Fruit fly (Drosophila melanogaster): ENCODE measurements around the gene lectin-37Da.
A peak's percentile ranks its signal among the peaks of the same experiment; 100 is the strongest.

lectin-37Da gene

dm6 chr2L:19418017-19418416, at the start of gene lectin-37Da:
Gene lectin-37Da (plus strand): TSS chr2L:19418317.
- TF ChIP-seq CTCF (optimal IDR thresholded peaks at IDR 0.05), result no peak

DNA sequence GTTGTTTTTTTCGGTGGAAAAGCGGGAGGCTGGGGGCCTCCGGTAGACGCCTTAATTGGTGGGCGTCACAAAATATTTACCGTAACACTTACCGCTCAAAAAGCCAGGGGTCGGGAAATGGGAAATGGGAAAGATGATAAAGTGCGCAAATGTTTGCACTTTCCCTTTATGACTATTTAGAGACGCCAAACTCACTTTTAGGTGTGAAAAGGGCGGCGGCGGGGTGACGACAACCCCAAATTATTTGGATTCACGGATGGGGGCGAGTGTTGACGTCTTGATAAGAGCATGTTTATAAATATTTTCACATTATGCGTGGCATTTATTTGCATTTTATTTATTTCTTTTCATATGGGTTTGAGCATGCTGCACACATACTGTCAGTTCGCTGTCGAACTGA, 48.1 kb upstream of the lectin-37Da start, which contains the start of gene CG17349:
TSS of gene CG17349 (plus strand) at position 400 of the 400 bp plus-strand sequence.
- no peak for TF ChIP-seq CG8478 (optimal IDR thresholded peaks at IDR 0.05)
- no peak for TF ChIP-seq CTCF (optimal IDR thresholded peaks at IDR 0.05)

DNA sequence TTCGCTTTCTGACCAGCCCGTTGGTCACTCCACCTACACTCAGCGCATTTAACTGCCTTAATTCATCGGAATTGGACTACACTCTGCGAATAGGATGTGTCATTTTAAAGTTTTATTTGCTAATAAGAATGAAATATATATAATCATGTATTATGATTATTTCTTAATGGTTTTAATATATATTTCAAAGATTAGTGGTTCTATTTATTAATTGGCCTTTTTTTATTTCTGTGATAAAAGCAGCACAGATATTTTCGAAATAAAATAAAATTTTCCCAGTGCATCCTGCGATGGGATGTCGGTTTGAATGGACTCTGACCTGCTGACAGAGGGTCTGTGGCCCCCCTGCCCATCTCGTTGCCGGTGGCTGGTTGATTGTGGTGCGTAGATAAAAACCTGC, 44.3 kb upstream of the lectin-37Da start:
- TF ChIP-seq CTCF (optimal IDR thresholded peaks at IDR 0.05), result no peak
- TF ChIP-seq CG8478 (optimal IDR thresholded peaks at IDR 0.05), result no peak

DNA sequence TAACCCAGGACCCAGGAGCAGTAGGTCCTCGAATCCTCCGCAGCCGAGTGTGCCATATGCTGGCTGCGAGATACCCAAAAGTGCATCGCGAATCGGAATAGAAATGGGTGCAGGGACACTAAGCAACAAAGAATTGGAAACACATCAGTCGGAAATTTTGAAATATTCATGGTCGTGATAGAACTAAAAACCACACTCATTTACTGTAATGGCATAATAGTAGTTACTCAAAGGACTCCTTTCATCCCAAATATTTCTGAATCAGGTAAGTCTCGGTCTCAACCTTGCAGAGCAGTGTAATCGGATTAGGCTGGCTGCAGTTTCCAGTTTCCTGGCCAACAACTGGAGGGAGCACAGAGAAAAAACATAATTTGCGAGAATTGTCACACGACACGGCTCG, 42.0 kb upstream of the lectin-37Da start:
- TF ChIP-seq CG8478 (optimal IDR thresholded peaks at IDR 0.05) (no peak), CTCF (optimal IDR thresholded peaks at IDR 0.05) (no peak)

DNA sequence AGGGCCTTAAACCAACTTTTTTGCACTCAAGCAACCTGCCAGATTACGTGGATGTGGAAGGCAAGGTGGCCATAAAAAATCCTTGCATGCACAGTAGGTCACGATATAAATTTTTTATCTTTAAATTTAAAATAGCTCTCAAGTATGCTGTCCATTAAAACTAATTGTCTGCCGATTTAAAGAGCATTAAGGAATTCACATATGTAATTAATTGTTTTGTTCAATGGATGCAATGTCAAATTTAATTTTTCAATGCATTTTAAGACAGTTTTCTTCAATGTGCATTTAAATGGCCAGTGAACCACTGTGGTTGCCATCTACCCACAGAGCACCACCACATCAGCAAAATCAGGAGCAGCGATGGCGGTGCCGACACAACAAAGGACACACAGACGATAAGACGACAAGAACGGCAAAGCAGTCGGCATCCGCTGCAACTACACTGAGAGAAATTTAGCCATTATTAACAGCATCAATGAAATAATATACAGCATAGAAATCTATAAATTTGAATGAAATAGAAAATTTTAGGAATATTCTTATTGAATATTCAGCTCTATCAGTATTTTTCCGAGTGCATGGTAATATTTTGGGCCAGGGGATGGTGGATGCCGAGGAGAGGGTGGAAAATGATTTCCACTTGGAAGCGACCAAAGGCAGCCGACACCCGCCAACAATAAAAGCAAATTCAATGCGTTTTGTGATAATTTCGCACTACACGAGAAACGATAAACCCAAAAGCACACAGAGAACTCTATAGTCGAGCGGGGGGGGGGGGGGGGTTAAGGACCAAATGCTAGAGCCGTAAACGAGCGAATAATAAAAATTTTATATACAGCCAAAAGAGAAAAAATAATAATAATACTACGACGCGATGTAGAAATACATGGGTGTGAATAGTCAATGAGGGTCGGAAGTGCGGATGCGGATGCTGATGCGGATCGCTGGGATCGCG, 40.7 kb upstream of the lectin-37Da start:
- TF ChIP-seq CTCF (optimal IDR thresholded peaks at IDR 0.05), result no peak

DNA sequence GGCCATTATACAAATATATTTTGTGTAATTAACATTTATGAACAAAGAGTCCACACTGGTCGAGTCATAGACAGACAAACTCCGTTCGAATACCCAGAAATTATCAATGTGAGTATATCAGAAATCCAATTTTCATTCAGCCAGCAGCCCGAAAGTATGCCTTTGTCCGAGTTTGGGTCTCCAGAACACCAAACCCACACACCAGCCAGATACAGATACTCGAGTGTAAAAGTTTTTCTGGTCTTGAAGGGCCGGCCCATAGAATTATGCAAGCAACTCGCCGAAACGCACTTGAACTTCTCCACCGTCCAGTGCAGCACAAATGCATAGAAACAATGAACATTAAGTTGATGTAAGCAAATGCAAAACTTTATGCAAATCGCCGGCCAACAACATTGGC, 39.5 kb upstream of the lectin-37Da start:
- TF ChIP-seq CG8478 (optimal IDR thresholded peaks at IDR 0.05) (no peak), CTCF (optimal IDR thresholded peaks at IDR 0.05) (peak; percentile 6 to 45)

- no peak for TF ChIP-seq CTCF (optimal IDR thresholded peaks at IDR 0.05)
- TF ChIP-seq CG8478 (optimal IDR thresholded peaks at IDR 0.05), result no peak
These were observed 37.5 kb upstream of the lectin-37Da start, which contains the start of gene CG17350 for dm6 chr2L:19380630-19381029. Gene CG17350 (plus strand): TSS chr2L:19380930.

DNA sequence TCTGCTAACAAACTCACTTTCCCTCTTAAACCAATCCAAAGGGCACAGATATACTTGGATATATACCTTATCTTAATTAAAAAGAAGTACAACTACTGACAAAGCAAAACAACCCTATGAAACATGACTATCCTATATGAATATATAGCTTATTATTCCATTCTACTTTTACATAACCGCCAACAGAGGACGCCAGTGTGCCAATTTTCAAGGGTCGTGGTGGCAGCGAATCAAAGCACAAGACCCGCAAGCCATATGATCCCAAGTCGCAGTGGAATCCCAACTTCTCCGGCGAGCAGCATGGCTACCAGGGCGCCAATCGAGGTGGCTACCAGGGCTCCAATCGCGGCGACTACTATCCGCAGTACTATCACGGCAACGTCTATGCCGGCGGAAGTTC, 35.8 kb upstream of the lectin-37Da start:
- TF ChIP-seq CG8478 (optimal IDR thresholded peaks at IDR 0.05) (no peak), CTCF (optimal IDR thresholded peaks at IDR 0.05) (peak; percentile 59 to 67)

DNA sequence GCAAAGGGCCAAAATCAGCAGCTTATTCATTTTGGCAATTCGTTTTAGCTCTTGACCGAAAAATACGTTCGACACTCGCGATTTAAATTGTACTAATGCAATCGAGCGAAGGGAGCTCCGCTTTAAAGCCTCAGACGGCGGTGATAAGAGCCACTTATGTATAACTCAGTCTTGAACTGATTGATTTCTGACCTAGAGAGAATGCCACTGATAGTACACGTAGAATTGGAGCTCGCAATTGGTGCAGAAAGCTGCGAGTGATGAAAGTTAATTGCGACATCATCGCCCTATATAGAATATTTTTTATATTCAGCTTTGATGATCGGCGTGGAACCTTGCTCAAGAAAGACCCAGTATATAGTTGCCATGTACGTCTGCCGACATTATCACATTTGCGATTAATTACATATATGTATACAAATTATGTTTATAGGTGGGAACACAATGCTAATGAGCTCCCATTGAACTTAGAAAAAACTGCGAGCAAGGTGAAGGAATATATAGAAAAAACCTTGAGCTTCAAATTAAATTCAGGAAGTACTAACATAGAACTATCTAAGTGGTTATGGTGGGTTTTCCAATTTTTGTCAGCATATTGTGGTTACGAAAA, 31.9 kb upstream of the lectin-37Da start, which contains the start of gene fon:
TSS of gene fon (minus strand) at position 100 of the 610 bp plus-strand sequence.
- TF ChIP-seq CTCF (optimal IDR thresholded peaks at IDR 0.05) (no peak), CG8478 (optimal IDR thresholded peaks at IDR 0.05) (no peak)

DNA sequence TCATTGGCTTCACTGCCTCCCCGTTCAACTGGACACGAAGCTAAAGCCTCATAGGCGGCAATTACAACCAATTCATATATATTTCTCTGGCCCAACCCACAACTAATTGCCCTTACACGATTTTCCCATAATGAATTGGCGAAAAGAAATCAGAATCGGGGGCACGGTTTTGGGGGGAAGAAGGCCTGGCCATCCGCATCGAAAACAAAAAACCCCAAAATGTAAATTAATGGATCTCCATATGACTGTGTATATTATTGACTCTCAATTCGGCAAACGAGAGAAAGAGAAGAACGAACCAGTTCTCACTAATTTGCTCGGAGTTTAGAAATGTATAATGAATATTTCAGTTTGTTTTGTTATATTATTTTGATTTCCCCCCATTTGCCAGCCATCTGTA, 29.2 kb upstream of the lectin-37Da start:
- TF ChIP-seq CG8478 (optimal IDR thresholded peaks at IDR 0.05), result no peak
- TF ChIP-seq CTCF (optimal IDR thresholded peaks at IDR 0.05), result no peak

dm6 chr2L:19389749-19390148, 28.4 kb upstream of the lectin-37Da start, which contains the start of gene CG17549:
Gene CG17549 (minus strand): TSS chr2L:19390075.
- TF ChIP-seq CTCF (optimal IDR thresholded peaks at IDR 0.05) (no peak), CG8478 (optimal IDR thresholded peaks at IDR 0.05) (no peak)

dm6 chr2L:19393703-19394210, 24.4 kb upstream of the lectin-37Da start, which contains the start of gene CG31798:
Gene CG31798 (plus strand): TSS chr2L:19394160.
- TF ChIP-seq CG8478 (optimal IDR thresholded peaks at IDR 0.05), result no peak
- peak; percentile 54 to 75 for TF ChIP-seq CTCF (optimal IDR thresholded peaks at IDR 0.05)

DNA sequence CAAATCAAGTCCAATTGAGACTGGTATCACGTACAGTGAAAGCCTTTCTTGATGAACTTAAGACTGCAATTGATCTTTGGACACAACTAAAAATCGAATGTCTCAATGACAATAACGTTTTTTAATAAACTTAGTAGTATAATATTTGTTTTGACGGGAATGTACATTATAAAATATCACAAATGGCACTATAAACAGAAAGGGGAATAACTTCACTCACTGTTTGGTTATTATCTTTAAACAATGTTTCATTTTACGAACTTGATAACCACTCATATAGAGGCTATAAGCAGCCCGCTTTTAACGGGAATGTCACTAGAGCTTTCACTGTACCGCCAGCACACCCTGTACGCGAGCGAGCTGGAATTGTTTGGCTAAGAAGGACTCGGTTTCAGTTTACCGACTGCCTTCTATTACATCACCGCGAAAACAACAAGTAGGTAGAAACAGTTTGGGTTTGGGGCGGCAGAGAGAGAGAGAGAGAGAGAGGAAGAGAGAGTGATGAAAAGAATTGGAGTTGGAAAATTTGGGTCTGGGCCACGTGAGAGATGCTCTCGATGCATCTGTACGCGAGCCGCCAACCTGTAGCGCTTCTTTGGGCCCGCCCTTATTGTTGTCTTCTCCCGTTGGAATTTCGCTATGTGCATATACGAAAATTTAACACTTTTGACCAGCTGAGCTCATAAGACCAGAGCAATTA, 20.4 kb upstream of the lectin-37Da start:
- TF ChIP-seq CTCF (optimal IDR thresholded peaks at IDR 0.05), result no peak
- no peak for TF ChIP-seq CG8478 (optimal IDR thresholded peaks at IDR 0.05)

DNA sequence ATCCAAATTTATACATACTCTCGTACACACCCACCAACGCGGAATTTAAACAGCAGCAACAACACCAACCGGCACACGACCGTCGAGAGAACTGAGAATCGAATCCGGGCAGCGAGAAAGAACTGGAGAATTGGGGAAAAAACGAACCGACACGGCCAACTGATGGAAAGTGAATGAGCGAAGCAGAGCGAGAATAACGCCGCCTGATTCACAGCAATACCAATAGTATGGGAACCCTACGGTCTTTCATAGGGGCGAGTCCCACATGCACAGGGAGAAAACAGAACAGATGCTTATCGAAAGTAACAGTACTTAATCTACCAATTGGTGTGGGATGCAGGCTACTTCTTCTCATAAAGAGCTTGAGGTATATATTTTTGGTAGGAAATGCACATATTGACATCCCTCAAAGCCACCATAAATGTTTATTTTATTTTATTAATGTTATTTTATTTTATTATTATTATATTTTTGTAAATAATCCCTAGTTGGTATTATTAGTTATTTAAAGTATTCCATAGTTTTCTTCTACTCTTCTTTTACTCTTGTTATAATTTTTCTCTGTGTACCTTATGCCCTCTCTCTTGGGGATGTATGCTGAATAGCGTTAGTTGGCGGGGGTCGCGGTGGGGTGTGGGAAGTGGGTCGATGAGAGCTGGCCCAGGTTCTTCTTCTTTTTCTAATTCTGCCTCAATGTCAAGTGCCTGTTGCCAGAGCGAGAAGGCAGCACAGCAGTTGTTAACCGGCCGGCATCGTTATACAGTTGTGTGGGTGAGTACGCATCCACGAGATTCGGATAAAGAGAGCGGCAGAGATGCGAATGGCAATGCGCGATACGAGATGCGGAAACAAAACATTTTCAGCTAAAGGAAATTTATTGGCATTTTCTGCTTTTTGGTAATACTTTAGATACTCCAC, 19.5 kb upstream of the lectin-37Da start, which contains the start of gene CG17544:
TSS of gene CG17544 (minus strand) at position 177 of the 918 bp plus-strand sequence.
- no peak for TF ChIP-seq CG8478 (optimal IDR thresholded peaks at IDR 0.05)
